Worm (Caenorhabditis elegans): ENCODE results near the gene valv-1.

Gene valv-1

ce11 chrIV:7445236-7445635, at the start of gene valv-1:
Gene valv-1, minus strand, starts transcription at chrIV:7445336.
- TF ChIP-seq hlh-1 (tag; optimal IDR thresholded peaks at IDR 0.05) (no peak), flh-1 (GFP tag; optimal IDR thresholded peaks at IDR 0.05) (no peak), elt-3 (tag; optimal IDR thresholded peaks at IDR 0.05) (no peak), tbx-8 (GFP tag; optimal IDR thresholded peaks at IDR 0.05) (no peak), zip-8 (tag; optimal IDR thresholded peaks at IDR 0.05) (no peak), mep-1 (tag; optimal IDR thresholded peaks at IDR 0.05) (no peak), ztf-11 (tag; optimal IDR thresholded peaks at IDR 0.05) (no peak), nhr-28 (tag; optimal IDR thresholded peaks at IDR 0.05) (no peak), nhr-237 (tag; optimal IDR thresholded peaks at IDR 0.05) (no peak), sptf-1 (tag; optimal IDR thresholded peaks at IDR 0.05) (no peak), blmp-1 (tag; optimal IDR thresholded peaks at IDR 0.05) (no peak), sem-2 (GFP tag; optimal IDR thresholded peaks at IDR 0.05) (no peak), lin-32 (GFP tag; optimal IDR thresholded peaks at IDR 0.05) (no peak), M03D4.4 (tag; optimal IDR thresholded peaks at IDR 0.05) (no peak), nhr-76 (tag; optimal IDR thresholded peaks at IDR 0.05) (no peak)

- TF ChIP-seq elt-3 (tag; optimal IDR thresholded peaks at IDR 0.05) = no peak
- TF ChIP-seq lin-32 (GFP tag; optimal IDR thresholded peaks at IDR 0.05) = no peak
- no peak for TF ChIP-seq mls-2 (tag; optimal IDR thresholded peaks at IDR 0.05)
- no peak for TF ChIP-seq snpc-4 (tag; optimal IDR thresholded peaks at IDR 0.05)
- TF ChIP-seq elt-1 (tag; optimal IDR thresholded peaks at IDR 0.05; ENCODE audit: borderline replicate concordance, insufficient read depth) = no peak
- no peak for TF ChIP-seq nhr-76 (tag; optimal IDR thresholded peaks at IDR 0.05)
- no peak for TF ChIP-seq M03D4.4 (tag; optimal IDR thresholded peaks at IDR 0.05)
- TF ChIP-seq unc-39 (tag; optimal IDR thresholded peaks at IDR 0.05) = no peak
- TF ChIP-seq ces-1 (GFP tag; optimal IDR thresholded peaks at IDR 0.05) = no peak
- no peak for TF ChIP-seq nhr-2 (tag; optimal IDR thresholded peaks at IDR 0.05)
- TF ChIP-seq lin-13 (tag; optimal IDR thresholded peaks at IDR 0.05) = no peak
- TF ChIP-seq hlh-1 (tag; optimal IDR thresholded peaks at IDR 0.05) = no peak
Measured at ce11 chrIV:7491464-7491863, 46.3 kb upstream of the valv-1 start, which contains the start of gene F55G1.1. Gene F55G1.1, plus strand, starts transcription at chrIV:7491764.

DNA sequence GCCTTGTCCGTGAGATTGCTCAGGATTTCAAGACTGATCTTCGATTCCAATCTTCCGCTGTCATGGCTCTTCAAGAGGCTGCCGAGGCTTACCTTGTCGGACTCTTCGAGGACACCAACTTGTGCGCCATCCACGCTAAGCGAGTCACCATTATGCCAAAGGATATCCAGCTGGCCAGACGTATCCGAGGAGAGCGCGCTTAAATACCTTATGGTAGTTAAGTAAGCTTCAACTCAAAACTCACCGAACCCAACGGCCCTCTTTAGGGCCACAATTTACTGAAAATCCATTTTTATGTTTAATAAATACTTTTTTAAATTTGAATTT, 43.3 kb upstream of the valv-1 start:
- TF ChIP-seq unc-39 (tag; optimal IDR thresholded peaks at IDR 0.05) = no peak
- TF ChIP-seq elt-3 (tag; optimal IDR thresholded peaks at IDR 0.05) = no peak
- no peak for TF ChIP-seq mep-1 (tag; optimal IDR thresholded peaks at IDR 0.05)
- no peak for TF ChIP-seq tbx-8 (GFP tag; optimal IDR thresholded peaks at IDR 0.05)
- no peak for TF ChIP-seq M03D4.4 (tag; optimal IDR thresholded peaks at IDR 0.05)
- TF ChIP-seq blmp-1 (tag; optimal IDR thresholded peaks at IDR 0.05) = no peak
- TF ChIP-seq ham-2 (GFP tag; optimal IDR thresholded peaks at IDR 0.05) = no peak
- no peak for TF ChIP-seq mab-5 (tag; optimal IDR thresholded peaks at IDR 0.05)
- TF ChIP-seq nhr-2 (tag; optimal IDR thresholded peaks at IDR 0.05) = no peak
- TF ChIP-seq drap-1 (GFP tag; optimal IDR thresholded peaks at IDR 0.05) = no peak
- TF ChIP-seq mls-2 (tag; optimal IDR thresholded peaks at IDR 0.05) = no peak
- TF ChIP-seq flh-1 (GFP tag; optimal IDR thresholded peaks at IDR 0.05) = no peak
- no peak for TF ChIP-seq cnd-1 (tag; optimal IDR thresholded peaks at IDR 0.05)
- no peak for TF ChIP-seq elt-1 (tag; optimal IDR thresholded peaks at IDR 0.05; ENCODE audit: borderline replicate concordance, insufficient read depth)
- TF ChIP-seq nhr-28 (tag; optimal IDR thresholded peaks at IDR 0.05) = no peak
- no peak for TF ChIP-seq ceh-39 (tag; optimal IDR thresholded peaks at IDR 0.05)
- no peak for TF ChIP-seq pha-4 (tag; optimal IDR thresholded peaks at IDR 0.05)
- no peak for TF ChIP-seq nhr-12 (tag; optimal IDR thresholded peaks at IDR 0.05)
- TF ChIP-seq lin-32 (GFP tag; optimal IDR thresholded peaks at IDR 0.05) = no peak

- TF ChIP-seq blmp-1 (tag; optimal IDR thresholded peaks at IDR 0.05) (no peak), nhr-2 (tag; optimal IDR thresholded peaks at IDR 0.05) (peak; percentile 51), M03D4.4 (tag; optimal IDR thresholded peaks at IDR 0.05) (peak; percentile 77), ham-2 (GFP tag; optimal IDR thresholded peaks at IDR 0.05) (no peak), cnd-1 (tag; optimal IDR thresholded peaks at IDR 0.05) (peak; percentile 92), nhr-28 (tag; optimal IDR thresholded peaks at IDR 0.05) (no peak), tbx-8 (GFP tag; optimal IDR thresholded peaks at IDR 0.05) (peak; percentile 26), ztf-11 (tag; optimal IDR thresholded peaks at IDR 0.05) (peak; percentile 93), ceh-43 (GFP tag; optimal IDR thresholded peaks at IDR 0.05) (peak; percentile 48), elt-1 (tag; optimal IDR thresholded peaks at IDR 0.05; ENCODE audit: borderline replicate concordance, insufficient read depth) (no peak), lin-32 (GFP tag; optimal IDR thresholded peaks at IDR 0.05) (peak; percentile 84), lin-13 (tag; optimal IDR thresholded peaks at IDR 0.05) (peak; percentile 97), hlh-1 (tag; optimal IDR thresholded peaks at IDR 0.05) (no peak), lsy-2 (tag; optimal IDR thresholded peaks at IDR 0.05) (peak; percentile 24), flh-1 (GFP tag; optimal IDR thresholded peaks at IDR 0.05) (no peak), nhr-12 (tag; optimal IDR thresholded peaks at IDR 0.05) (peak; percentile 53), unc-39 (tag; optimal IDR thresholded peaks at IDR 0.05) (peak; percentile 24), nhr-237 (tag; optimal IDR thresholded peaks at IDR 0.05) (no peak), unc-62 (GFP tag; optimal IDR thresholded peaks at IDR 0.05) (peak; percentile 25), ceh-39 (tag; optimal IDR thresholded peaks at IDR 0.05) (peak; percentile 80), bed-3 (GFP tag; optimal IDR thresholded peaks at IDR 0.05) (no peak), drap-1 (GFP tag; optimal IDR thresholded peaks at IDR 0.05) (peak; percentile 63), mep-1 (tag; optimal IDR thresholded peaks at IDR 0.05) (peak; percentile 70), sptf-1 (tag; optimal IDR thresholded peaks at IDR 0.05) (peak; percentile 44), nhr-76 (tag; optimal IDR thresholded peaks at IDR 0.05) (no peak), mab-5 (tag; optimal IDR thresholded peaks at IDR 0.05) (no peak), mls-2 (tag; optimal IDR thresholded peaks at IDR 0.05) (peak; percentile 52), elt-3 (tag; optimal IDR thresholded peaks at IDR 0.05) (no peak), pha-4 (tag; optimal IDR thresholded peaks at IDR 0.05) (peak; percentile 88), unc-120 (tag; optimal IDR thresholded peaks at IDR 0.05; ENCODE audit: poor library complexity, severe bottlenecking) (no peak), sem-2 (GFP tag; optimal IDR thresholded peaks at IDR 0.05) (peak; percentile 63), ceh-83 (GFP tag; optimal IDR thresholded peaks at IDR 0.05) (peak; percentile 83), zip-8 (tag; optimal IDR thresholded peaks at IDR 0.05) (no peak), snpc-4 (tag; optimal IDR thresholded peaks at IDR 0.05) (no peak), ces-1 (GFP tag; optimal IDR thresholded peaks at IDR 0.05) (peak; percentile 6)
Measured at ce11 chrIV:7487554-7488456, 42.7 kb upstream of the valv-1 start, which contains the start of the genes his-60 and his-59. Gene his-60, minus strand, starts transcription at chrIV:7487992. Gene his-59, plus strand, starts transcription at chrIV:7488249.

All from whole organism, mixed stage, embryonic.